Worm (Caenorhabditis elegans) whole organism, midembryonic: ENCODE measurements around the gene T05A7.7.

ENCODE experiments used
- cog-1 ChIP-seq: sonication (generic microtip); optimal IDR thresholded peaks from 2 replicates; lab custom pipeline; 2016; ENCODE audit warnings: missing genetic modification characterization, missing compliant biosample characterization
- tab-1 ChIP-seq: fragments of 200-800 bp; sonication (Bioruptor generic); IDR thresholded peaks from 2 replicates; pipeline ENCODE4 v1.3.6; 2022; ENCODE audit warnings: missing genetic modification characterization, missing compliant biosample characterization
- ztf-23 ChIP-seq: fragments of 200-800 bp; sonication (Bioruptor generic); IDR thresholded peaks from 2 replicates; pipeline ENCODE4 v1.3.6; 2022; ENCODE audit warnings: missing genetic modification reagents, missing genetic modification characterization, missing compliant biosample characterization

DNA sequence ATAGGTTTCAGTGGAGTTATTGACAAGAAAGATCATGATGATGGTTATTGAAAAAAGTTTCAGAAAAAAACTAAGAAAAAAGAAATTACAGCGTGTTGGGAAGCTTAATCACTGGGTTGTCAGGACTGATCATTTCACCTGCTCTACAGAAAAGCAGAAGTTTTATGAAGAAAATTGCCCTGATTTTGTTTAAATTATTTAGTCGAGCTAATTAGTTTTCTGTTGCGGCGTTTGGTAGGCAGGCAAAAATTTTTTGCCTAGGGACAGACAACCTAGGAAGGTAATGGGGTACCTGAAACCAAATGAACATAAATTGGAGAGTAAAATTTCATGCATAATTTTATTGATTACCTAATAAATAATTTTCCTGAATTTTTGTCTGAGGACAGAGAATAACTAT, 2.4 kb upstream of the T05A7.7 start, which contains the start of gene sre-40:
- no peak for TF ChIP-seq tab-1
- TF ChIP-seq ztf-23 (GFP tag; lab: Robert Waterston, UW): no peak
- TF ChIP-seq cog-1: no peak
